Fruit fly (Drosophila melanogaster) whole organism, embryonic: Measurements from ENCODE around the gene Baldspot.
A peak's percentile ranks its signal among the peaks of the same experiment; 100 is the strongest.

ENCODE experiments used
- BEAF-32 ChIP-seq: fragments of 200-800 bp; sonication (Bioruptor generic); optimal IDR thresholded peaks from 3 replicates; lab custom pipeline; 2017; ENCODE audit warnings: missing biosample characterization, missing genetic modification characterization, mild to moderate bottlenecking, moderate library complexity, missing genetic modification reagents
- Bdp1 ChIP-seq: fragments of 200-800 bp; sonication (Bioruptor generic); optimal IDR thresholded peaks from 3 replicates; lab custom pipeline; 2016; ENCODE audit warnings: missing biosample characterization, missing genetic modification characterization
- CG12071 ChIP-seq: fragments of 200-800 bp; sonication (Bioruptor generic); optimal IDR thresholded peaks from 3 replicates; lab custom pipeline; 2018; ENCODE audit warnings: missing biosample characterization, mild to moderate bottlenecking, missing genetic modification characterization
- CG12299 ChIP-seq: fragments of 200-800 bp; sonication (Bioruptor generic); optimal IDR thresholded peaks from 2 replicates; lab custom pipeline; 2018; ENCODE audit warnings: missing biosample characterization, mild to moderate bottlenecking, missing genetic modification characterization
- CG1233 ChIP-seq: fragments of 200-800 bp; sonication (Bioruptor generic); optimal IDR thresholded peaks from 4 replicates; lab custom pipeline; 2018; ENCODE audit warnings: missing biosample characterization, mild to moderate bottlenecking, missing genetic modification characterization
- CG12659 ChIP-seq: fragments of 200-800 bp; sonication (Bioruptor generic); optimal IDR thresholded peaks from 3 replicates; lab custom pipeline; 2017; ENCODE audit warnings: mild to moderate bottlenecking, missing biosample characterization, missing genetic modification reagents, missing genetic modification characterization
- CG16779 ChIP-seq: fragments of 200-800 bp; sonication (Bioruptor generic); IDR thresholded peaks from 2 replicates; pipeline ENCODE4 v1.3.6; 2022; ENCODE audit warnings: missing biosample characterization, missing genetic modification characterization
- CG16813 ChIP-seq: fragments of 200-800 bp; sonication (Bioruptor generic); IDR thresholded peaks from 3 replicates; pipeline ENCODE4 v1.3.6; 2022; ENCODE audit warnings: missing biosample characterization, missing genetic modification characterization; ENCODE audit not compliant: partially characterized antibody
- CG18011 ChIP-seq: fragments of 200-800 bp; sonication (Bioruptor generic); optimal IDR thresholded peaks from 2 replicates; lab custom pipeline; 2017; ENCODE audit warnings: missing biosample characterization, missing genetic modification characterization, mild to moderate bottlenecking, moderate library complexity, missing genotype
- CG2199 ChIP-seq: fragments of 200-800 bp; sonication (Bioruptor generic); IDR thresholded peaks from 3 replicates; pipeline ENCODE4 v1.3.6; 2022; ENCODE audit warnings: missing biosample characterization, missing genetic modification characterization
- CG31224 ChIP-seq: fragments of 200-800 bp; sonication (Bioruptor generic); IDR thresholded peaks from 2 replicates; pipeline ENCODE4 v1.3.6; 2022; ENCODE audit warnings: missing biosample characterization, missing genetic modification characterization
- CG3407 ChIP-seq: fragments of 200-800 bp; sonication (Bioruptor generic); optimal IDR thresholded peaks from 2 replicates; lab custom pipeline; 2018; ENCODE audit warnings: missing biosample characterization, mild to moderate bottlenecking, missing genetic modification characterization
- CG42726 ChIP-seq: fragments of 200-800 bp; sonication (Bioruptor generic); IDR thresholded peaks from 2 replicates; pipeline ENCODE4 v1.3.6; 2022; ENCODE audit warnings: missing biosample characterization, missing genetic modification characterization; ENCODE audit not compliant: partially characterized antibody
- CG6175 ChIP-seq: fragments of 200-800 bp; sonication (Bioruptor generic); IDR thresholded peaks from 3 replicates; pipeline ENCODE4 v1.3.6; 2022; ENCODE audit warnings: missing biosample characterization, missing genetic modification characterization
- CG6254 ChIP-seq: fragments of 200-800 bp; sonication (Bioruptor generic); optimal IDR thresholded peaks from 3 replicates; lab custom pipeline; 2017; ENCODE audit warnings: mild to moderate bottlenecking, missing biosample characterization, missing genetic modification reagents, missing genetic modification characterization
- CG6683 ChIP-seq: fragments of 200-800 bp; sonication (Bioruptor generic); optimal IDR thresholded peaks from 2 replicates; lab custom pipeline; 2017; ENCODE audit warnings: missing biosample characterization, mild to moderate bottlenecking, missing genetic modification characterization, missing genetic modification reagents
- CG7271 ChIP-seq: fragments of 200-800 bp; sonication (Bioruptor generic); optimal IDR thresholded peaks from 2 replicates; lab custom pipeline; 2018; ENCODE audit warnings: missing biosample characterization, mild to moderate bottlenecking, missing genetic modification characterization, moderate library complexity
- CG7786 ChIP-seq: fragments of 200-800 bp; sonication (Bioruptor generic); optimal IDR thresholded peaks from 2 replicates; lab custom pipeline; 2016; ENCODE audit warnings: missing biosample characterization, missing genetic modification characterization
- CG7839 ChIP-seq: fragments of 200-800 bp; sonication (Bioruptor generic); optimal IDR thresholded peaks from 3 replicates; lab custom pipeline; 2018; ENCODE audit warnings: missing biosample characterization, mild to moderate bottlenecking, missing genetic modification characterization, moderate library complexity
- CG9797 ChIP-seq: fragments of 200-800 bp; sonication (Bioruptor generic); optimal IDR thresholded peaks from 3 replicates; lab custom pipeline; 2018; ENCODE audit warnings: missing biosample characterization, mild to moderate bottlenecking, missing genetic modification characterization
- CG9876 ChIP-seq: fragments of 200-800 bp; sonication (Bioruptor generic); optimal IDR thresholded peaks from 2 replicates; lab custom pipeline; 2016; ENCODE audit warnings: missing biosample characterization, missing genetic modification characterization
- CG9932 ChIP-seq: fragments of 200-800 bp; sonication (Bioruptor generic); IDR thresholded peaks from 2 replicates; pipeline ENCODE4 v1.3.6; 2022; ENCODE audit warnings: missing biosample characterization, missing genetic modification characterization
- Dfd ChIP-seq, 2 experiments: fragments of >200 bp; optimal IDR thresholded peaks; 2 replicates each; lab custom pipeline; 2017; ENCODE audit warnings: missing biosample characterization in 2 of 2, missing genetic modification characterization in 2 of 2
- GATAe ChIP-seq: fragments of 200-800 bp; sonication (Bioruptor generic); conservative IDR thresholded peaks from 2 replicates; pipeline ENCODE4 v1.3.6; 2022; ENCODE audit warnings: missing biosample characterization, missing genetic modification characterization
- HLH4C ChIP-seq: fragments of 200-800 bp; sonication (Bioruptor generic); IDR thresholded peaks from 3 replicates; pipeline ENCODE4 v1.3.6; 2022; ENCODE audit warnings: missing biosample characterization, missing genetic modification characterization; ENCODE audit not compliant: partially characterized antibody
- HLHmδ ChIP-seq: fragments of 200-800 bp; sonication (Bioruptor generic); optimal IDR thresholded peaks from 2 replicates; lab custom pipeline; 2018; ENCODE audit warnings: missing biosample characterization, mild to moderate bottlenecking, missing genetic modification characterization, moderate library complexity
- Lpt ChIP-seq: fragments of >200 bp; optimal IDR thresholded peaks from 2 replicates; lab custom pipeline; 2018; ENCODE audit warnings: missing biosample characterization, missing genetic modification characterization
- MTF-1 ChIP-seq: fragments of 200-800 bp; sonication (Bioruptor generic); optimal IDR thresholded peaks from 2 replicates; lab custom pipeline; 2018; ENCODE audit warnings: missing biosample characterization, mild to moderate bottlenecking, missing genetic modification characterization, borderline replicate concordance
- al ChIP-seq: fragments of 200-800 bp; sonication (Bioruptor generic); IDR thresholded peaks from 2 replicates; pipeline ENCODE4 v1.3.6; 2022; ENCODE audit warnings: missing biosample characterization, missing genetic modification characterization
- aop ChIP-seq: fragments of 200-800 bp; sonication (Bioruptor generic); IDR thresholded peaks from 2 replicates; pipeline ENCODE4 v1.3.6; 2022; ENCODE audit warnings: missing biosample characterization, missing genetic modification characterization
- bigmax ChIP-seq: fragments of 200-800 bp; sonication (Bioruptor generic); optimal IDR thresholded peaks from 2 replicates; lab custom pipeline; 2018; ENCODE audit warnings: missing biosample characterization, mild to moderate bottlenecking, missing genetic modification characterization
- crc ChIP-seq: fragments of 200-800 bp; sonication (Bioruptor generic); optimal IDR thresholded peaks from 2 replicates; lab custom pipeline; 2016; ENCODE audit warnings: missing biosample characterization, missing genetic modification characterization
- danr ChIP-seq: fragments of 200-800 bp; sonication (Bioruptor generic); IDR thresholded peaks from 2 replicates; pipeline ENCODE4 v1.3.6; 2022; ENCODE audit warnings: missing biosample characterization, missing genetic modification characterization
- fd64A ChIP-seq: fragments of 200-800 bp; sonication (Bioruptor generic); optimal IDR thresholded peaks from 3 replicates; lab custom pipeline; 2018; ENCODE audit warnings: missing biosample characterization, mild to moderate bottlenecking, missing genetic modification characterization
- gcm ChIP-seq: fragments of 200-800 bp; sonication (Bioruptor generic); optimal IDR thresholded peaks from 2 replicates; lab custom pipeline; 2019; ENCODE audit warnings: missing biosample characterization, mild to moderate bottlenecking, missing genetic modification characterization, moderate library complexity
- grn ChIP-seq: fragments of 200-800 bp; sonication (Bioruptor generic); optimal IDR thresholded peaks from 3 replicates; lab custom pipeline; 2017; ENCODE audit warnings: missing biosample characterization, missing genetic modification characterization
- ind ChIP-seq: fragments of 200-800 bp; sonication (Bioruptor generic); optimal IDR thresholded peaks from 3 replicates; lab custom pipeline; 2016; ENCODE audit warnings: missing biosample characterization, missing genetic modification characterization
- jigr1 ChIP-seq: fragments of 200-800 bp; sonication (Bioruptor generic); IDR thresholded peaks from 3 replicates; pipeline ENCODE4 v1.3.6; 2022; ENCODE audit warnings: missing biosample characterization, missing genetic modification characterization
- knrl ChIP-seq: fragments of 200-800 bp; sonication (Bioruptor generic); IDR thresholded peaks from 3 replicates; pipeline ENCODE4 v1.3.6; 2022; ENCODE audit warnings: missing biosample characterization, missing genetic modification characterization; ENCODE audit not compliant: partially characterized antibody
- lab ChIP-seq: fragments of 200-800 bp; sonication (Bioruptor generic); optimal IDR thresholded peaks from 3 replicates; lab custom pipeline; 2017; ENCODE audit warnings: missing biosample characterization, missing genetic modification characterization, mild to moderate bottlenecking, moderate library complexity, missing genetic modification reagents
- lov ChIP-seq, 2 experiments: fragments of 200-800 bp in 1 of 2; fragments of >200 bp in 1 of 2; sonication (Bioruptor generic) in 1 of 2; IDR thresholded peaks in 1 of 2; optimal IDR thresholded peaks in 1 of 2; 2 replicates in 1 of 2; 3 replicates in 1 of 2; pipeline versions ENCODE4 v1.3.6 to Lab custom; 2017 to 2022; ENCODE audit warnings: missing biosample characterization in 1 of 2, missing genetic modification characterization in 1 of 2
- mld ChIP-seq: fragments of 200-800 bp; sonication (Bioruptor generic); IDR thresholded peaks from 3 replicates; pipeline ENCODE4 v1.3.6; 2022; ENCODE audit warnings: missing biosample characterization, missing genetic modification characterization; ENCODE audit not compliant: partially characterized antibody
- oc ChIP-seq: fragments of 200-800 bp; sonication (Bioruptor generic); optimal IDR thresholded peaks from 2 replicates; lab custom pipeline; 2018; ENCODE audit warnings: missing biosample characterization, mild to moderate bottlenecking, missing genetic modification characterization, moderate library complexity
- run ChIP-seq: fragments of 200-800 bp; sonication (Bioruptor generic); optimal IDR thresholded peaks from 3 replicates; lab custom pipeline; 2018; ENCODE audit warnings: missing biosample characterization, mild to moderate bottlenecking, missing genetic modification characterization
- schlank ChIP-seq: fragments of 200-800 bp; sonication (Bioruptor generic); optimal IDR thresholded peaks from 2 replicates; lab custom pipeline; 2018; ENCODE audit warnings: missing biosample characterization, mild to moderate bottlenecking, missing genetic modification characterization
- seq ChIP-seq: fragments of 200-800 bp; sonication (Bioruptor generic); IDR thresholded peaks from 2 replicates; pipeline ENCODE4 v1.3.6; 2022; ENCODE audit warnings: missing biosample characterization, missing genetic modification characterization
- slbo ChIP-seq: fragments of 200-800 bp; sonication (Bioruptor generic); IDR thresholded peaks from 2 replicates; pipeline ENCODE4 v1.3.6; 2022; ENCODE audit warnings: missing biosample characterization, missing genetic modification characterization
- toy ChIP-seq: fragments of 200-800 bp; sonication (Bioruptor generic); IDR thresholded peaks from 2 replicates; pipeline ENCODE4 v1.3.6; 2022; ENCODE audit warnings: missing biosample characterization, missing genetic modification characterization
- z ChIP-seq: fragments of 200-800 bp; sonication (Bioruptor generic); IDR thresholded peaks from 3 replicates; pipeline ENCODE4 v1.3.6; 2022; ENCODE audit warnings: missing biosample characterization, missing genetic modification characterization

Baldspot gene

dm6 chr3L:16642954-16643353 is 18.5 kb downstream of the Baldspot start (continued):
- TF ChIP-seq CG42726: 0 out of 2 replicates have a peak, but pooled peaks have one; percentile 27
- no peak for TF ChIP-seq CG16779 (GFP tag; lab: Robert Waterston, UW)
- no peak for TF ChIP-seq HLH4C (GFP tag; lab: Robert Waterston, UW)
- TF ChIP-seq grn (GFP tag; lab: Kevin White, UChicago): no peak
- no peak for TF ChIP-seq Lpt (GFP tag; lab: Kevin White, UChicago)
- TF ChIP-seq CG6683 (GFP tag; lab: Kevin White, UChicago): no peak
- TF ChIP-seq CG6254: no peak
- TF ChIP-seq CG7839 (tag; lab: Kevin White, UChicago): no peak
- TF ChIP-seq gcm (GFP tag; lab: Kevin White, UChicago): no peak
- no peak for TF ChIP-seq CG12299 (tag; lab: Kevin White, UChicago)
- TF ChIP-seq CG7786 (GFP tag; lab: Kevin White, UChicago): no peak
- TF ChIP-seq seq: no peak

- TF ChIP-seq run (tag; lab: Kevin White, UChicago): peak; percentile 11
- TF ChIP-seq CG31224: no peak
- TF ChIP-seq ind: peak; percentile 57
- no peak for TF ChIP-seq CG16813 (GFP tag; lab: Robert Waterston, UW)
- peak; percentile 57 for TF ChIP-seq CG12659 (GFP tag; lab: Kevin White, UChicago)
- TF ChIP-seq GATAe (GFP tag; lab: Robert Waterston, UW): no peak
- TF ChIP-seq crc (GFP tag; lab: Kevin White, UChicago): no peak
- TF ChIP-seq CG7271 (tag; lab: Kevin White, UChicago): no peak
- peak; percentile 47; the same call in 1 of the 2 replicates for TF ChIP-seq danr (GFP tag; lab: Robert Waterston, UW)
- TF ChIP-seq BEAF-32 (GFP tag; lab: Kevin White, UChicago): no peak
- no peak for TF ChIP-seq Dfd (GFP tag; optimal IDR thresholded peaks at IDR 0.05; lab: Kevin White, UChicago)
- TF ChIP-seq aop (GFP tag; lab: Robert Waterston, UW): no peak
- TF ChIP-seq schlank: no peak
- no peak for TF ChIP-seq jigr1 (GFP tag; lab: Robert Waterston, UW)
- no peak for TF ChIP-seq CG9876 (GFP tag; lab: Kevin White, UChicago)
- peak; percentile 11 for TF ChIP-seq fd64A
- no peak for TF ChIP-seq MTF-1
- TF ChIP-seq CG12071: no peak
- TF ChIP-seq oc (tag; lab: Kevin White, UChicago): no peak
- peak; percentile 56 for TF ChIP-seq CG1233 (GFP tag; lab: Kevin White, UChicago)
- no peak for TF ChIP-seq CG6175
- peak; percentile 63 for TF ChIP-seq CG3407 (GFP tag; lab: Kevin White, UChicago)
- no peak for TF ChIP-seq slbo
- no peak for TF ChIP-seq bigmax (GFP tag; lab: Kevin White, UChicago)
- no peak for TF ChIP-seq toy (GFP tag; lab: Robert Waterston, UW)
- TF ChIP-seq knrl (GFP tag; lab: Robert Waterston, UW): no peak
- TF ChIP-seq lov (optimal IDR thresholded peaks at IDR 0.05; lab: Kevin White, UChicago): no peak
- TF ChIP-seq lov (GFP tag; IDR thresholded peaks at IDR 0.05; lab: Robert Waterston, UW): no peak
- no peak for TF ChIP-seq CG9932
- TF ChIP-seq Bdp1: no peak
- no peak for TF ChIP-seq mld
- TF ChIP-seq CG9797 (GFP tag; lab: Kevin White, UChicago): no peak
- no peak for TF ChIP-seq z (GFP tag; lab: Robert Waterston, UW)
- no peak for TF ChIP-seq HLHmδ (GFP tag; lab: Kevin White, UChicago)
- TF ChIP-seq lab (GFP tag; lab: Kevin White, UChicago): peak; percentile 7
- no peak for TF ChIP-seq CG2199 (GFP tag; lab: Robert Waterston, UW)
- TF ChIP-seq al (GFP tag; lab: Robert Waterston, UW): no peak
- no peak for TF ChIP-seq CG18011
Observed at dm6 chr3L:16642088-16642507, 19.3 kb downstream of the Baldspot start.
